Fruit fly (Drosophila melanogaster): Measurements from ENCODE around the gene CG15529.

dm6 chr3R:30121731-30122130 lies 30.1 kb upstream of the CG15529 start:
- TF ChIP-seq Dif (GFP tag; optimal IDR thresholded peaks at IDR 0.05; ENCODE audit: partially characterized antibody) (no peak), usp (GFP tag; optimal IDR thresholded peaks at IDR 0.05) (no peak), Hr78 (GFP tag; optimal IDR thresholded peaks at IDR 0.05) (no peak), GATAd (GFP tag; optimal IDR thresholded peaks at IDR 0.05) (no peak), psq (GFP tag; optimal IDR thresholded peaks at IDR 0.05) (no peak), CrebA (GFP tag; optimal IDR thresholded peaks at IDR 0.05; ENCODE audit: borderline replicate concordance) (no peak), brk (GFP tag; optimal IDR thresholded peaks at IDR 0.05) (no peak), rgr (GFP tag; optimal IDR thresholded peaks at IDR 0.05) (no peak), Myc (optimal IDR thresholded peaks at IDR 0.05) (no peak), foxo (GFP tag; optimal IDR thresholded peaks at IDR 0.05) (no peak), Abd-B (GFP tag; optimal IDR thresholded peaks at IDR 0.05) (no peak), Vsx2 (GFP tag; optimal IDR thresholded peaks at IDR 0.05; ENCODE audit: partially characterized antibody) (no peak), tai (GFP tag; optimal IDR thresholded peaks at IDR 0.05) (no peak), sage (GFP tag; optimal IDR thresholded peaks at IDR 0.05) (no peak)
